Worm (Caenorhabditis elegans) whole organism, early embryonic: ENCODE results near the gene srh-223.

Experiments
- ama-1 ChIP-seq: fragments of 150-350 bp; optimal IDR thresholded peaks from 2 replicates; lab custom pipeline; 2014
- ets-7 ChIP-seq: sonication (generic microtip); optimal IDR thresholded peaks from 2 replicates; lab custom pipeline; 2016; ENCODE audit warnings: missing genotype, missing genetic modification characterization, missing compliant biosample characterization
- hmg-4 ChIP-seq: fragments of 200-800 bp; sonication (Bioruptor generic); optimal IDR thresholded peaks from 2 replicates; lab custom pipeline; 2018; ENCODE audit warnings: mild to moderate bottlenecking, missing genetic modification characterization, missing compliant biosample characterization
- hnd-1 ChIP-seq: sonication (generic microtip); optimal IDR thresholded peaks from 2 replicates; lab custom pipeline; 2016; ENCODE audit warnings: missing genetic modification characterization, missing compliant biosample characterization
- scrt-1 ChIP-seq: fragments of 200-800 bp; sonication (Bioruptor generic); IDR thresholded peaks from 2 replicates; pipeline ENCODE4 v1.3.6; 2022; ENCODE audit warnings: missing genetic modification characterization, missing compliant biosample characterization
- tbx-11 ChIP-seq: fragments of 200-800 bp; sonication (Bioruptor generic); IDR thresholded peaks from 2 replicates; pipeline ENCODE4 v1.3.6; 2022; ENCODE audit warnings: missing genetic modification characterization, missing compliant biosample characterization
- tbx-37 ChIP-seq: fragments of 200-800 bp; sonication (Bioruptor generic); conservative IDR thresholded peaks from 2 replicates; pipeline ENCODE4 v1.3.6; 2022; ENCODE audit warnings: missing genetic modification reagents, missing genetic modification characterization, missing compliant biosample characterization

DNA sequence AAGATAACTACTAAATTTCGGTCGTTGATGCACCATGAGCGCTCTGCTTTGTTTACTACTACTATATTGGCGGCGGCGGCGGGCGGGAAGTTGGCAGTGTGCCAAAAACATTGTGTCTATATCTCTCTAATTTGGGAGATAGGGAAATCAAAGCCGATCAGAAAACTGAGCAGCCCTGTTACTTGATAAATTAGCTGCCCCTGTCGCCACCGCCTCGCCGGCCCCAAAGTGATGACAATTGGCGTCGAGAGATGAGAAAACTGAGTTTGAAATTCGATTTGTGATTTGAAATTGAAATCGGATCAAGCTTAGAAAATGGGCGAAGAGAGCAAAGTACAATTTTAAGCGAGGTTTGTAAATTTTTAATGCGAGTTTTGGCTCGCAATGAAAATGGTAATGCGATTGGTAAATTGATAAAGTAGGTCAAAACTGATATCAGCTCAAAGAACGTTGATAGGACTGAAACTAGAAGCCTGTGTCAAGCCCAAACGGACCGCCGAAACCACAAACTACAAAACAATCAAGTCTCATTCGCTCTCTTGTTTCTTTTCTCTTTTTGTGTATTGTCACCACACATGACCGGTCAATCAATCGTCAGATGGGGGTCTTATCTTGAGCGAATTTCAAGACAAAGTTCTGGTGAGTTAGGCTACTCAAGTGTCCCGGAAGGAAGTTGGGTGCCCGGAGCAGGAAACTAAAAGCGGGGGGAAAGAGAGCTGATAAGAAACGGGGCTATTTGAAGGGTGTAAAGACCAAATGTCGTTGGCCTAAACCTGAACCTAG is 45.6 kb downstream of the srh-223 start:
- TF ChIP-seq ama-1 (lab: Kevin White, UChicago) = no peak
- TF ChIP-seq hnd-1 (tag; lab: Kevin White, UChicago) = no peak
- no peak for TF ChIP-seq scrt-1 (GFP tag; lab: Robert Waterston, UW)
- no peak for TF ChIP-seq tbx-11 (GFP tag; lab: Robert Waterston, UW)
- no peak for TF ChIP-seq ets-7
- no peak for TF ChIP-seq tbx-37 (GFP tag; lab: Robert Waterston, UW)
- no peak for TF ChIP-seq hmg-4 (GFP tag; lab: Kevin White, UChicago)
